Worm (Caenorhabditis elegans): ENCODE measurements around the gene nucb-1.

Gene nucb-1

ce11 chrX:10240939-10241338, 43.4 kb downstream of the nucb-1 start, which contains the start of gene str-74:
str-74 (minus strand) TSS chrX:10241039.
- no peak for TF ChIP-seq egl-27 (tag; optimal IDR thresholded peaks at IDR 0.05)
- no peak for TF ChIP-seq mdl-1 (tag; optimal IDR thresholded peaks at IDR 0.05)

ce11 chrX:10245617-10246016, 48.1 kb downstream of the nucb-1 start:
- TF ChIP-seq nhr-23 (tag; optimal IDR thresholded peaks at IDR 0.05) (no peak), nhr-6 (tag; optimal IDR thresholded peaks at IDR 0.05) (no peak), sem-4 (tag; optimal IDR thresholded peaks at IDR 0.05) (no peak), dmd-4 (tag; optimal IDR thresholded peaks at IDR 0.05) (no peak), crh-2 (tag; optimal IDR thresholded peaks at IDR 0.05) (no peak), R02D3.7 (tag; optimal IDR thresholded peaks at IDR 0.05) (no peak), ceh-16 (tag; optimal IDR thresholded peaks at IDR 0.05) (peak; percentile 93), fos-1 (tag; optimal IDR thresholded peaks at IDR 0.05) (no peak), ztf-4 (tag; optimal IDR thresholded peaks at IDR 0.05) (no peak), lin-39 (tag; optimal IDR thresholded peaks at IDR 0.05) (no peak), nhr-25 (tag; optimal IDR thresholded peaks at IDR 0.05) (no peak), egl-27 (tag; optimal IDR thresholded peaks at IDR 0.05) (no peak), peb-1 (tag; optimal IDR thresholded peaks at IDR 0.05) (no peak), zag-1 (tag; optimal IDR thresholded peaks at IDR 0.05) (no peak), C34F6.9 (tag; optimal IDR thresholded peaks at IDR 0.05) (no peak), blmp-1 (tag; optimal IDR thresholded peaks at IDR 0.05; ENCODE audit: insufficient read depth) (peak; percentile 72), lsy-2 (tag; optimal IDR thresholded peaks at IDR 0.05) (no peak), skn-1 (tag; optimal IDR thresholded peaks at IDR 0.05) (no peak), nhr-237 (tag; optimal IDR thresholded peaks at IDR 0.05) (no peak), ama-1 (optimal IDR thresholded peaks at IDR 0.05) (no peak), sma-9 (GFP tag; optimal IDR thresholded peaks at IDR 0.05) (peak; percentile 27), sma-9 (tag; optimal IDR thresholded peaks at IDR 0.05) (no peak)

ce11 chrX:10249685-10250084, 52.2 kb downstream of the nucb-1 start:
- TF ChIP-seq nhr-23 (tag; optimal IDR thresholded peaks at IDR 0.05) (no peak), nhr-129 (tag; optimal IDR thresholded peaks at IDR 0.05) (no peak), mbf-1 (tag; optimal IDR thresholded peaks at IDR 0.05) (no peak), blmp-1 (tag; optimal IDR thresholded peaks at IDR 0.05; ENCODE audit: insufficient read depth) (no peak), sma-9 (GFP tag; optimal IDR thresholded peaks at IDR 0.05) (no peak), sma-9 (tag; optimal IDR thresholded peaks at IDR 0.05) (no peak), unc-55 (GFP tag; optimal IDR thresholded peaks at IDR 0.05) (no peak), gmeb-1 (tag; optimal IDR thresholded peaks at IDR 0.05) (no peak), Y55F3AM.14 (GFP tag; optimal IDR thresholded peaks at IDR 0.05) (no peak), skn-1 (tag; optimal IDR thresholded peaks at IDR 0.05) (no peak), lin-13 (GFP tag; optimal IDR thresholded peaks at IDR 0.05) (no peak), nhr-21 (tag; optimal IDR thresholded peaks at IDR 0.05) (no peak), ztf-1 (GFP tag; conservative IDR thresholded peaks at IDR 0.05) (no peak), nhr-77 (tag; optimal IDR thresholded peaks at IDR 0.05) (no peak)
